Fruit fly (Drosophila melanogaster) whole organism, prepupa: Measurements from ENCODE around the gene msd5.

Source experiments
- Blimp-1 ChIP-seq: fragments of 200-800 bp; sonication (Bioruptor generic); optimal IDR thresholded peaks from 3 replicates; lab custom pipeline; 2017; ENCODE audit warnings: missing biosample characterization, missing genetic modification characterization, mild to moderate bottlenecking, moderate library complexity, missing genetic modification reagents
- CG10631 ChIP-seq: fragments of 200-800 bp; sonication (Bioruptor generic); optimal IDR thresholded peaks from 2 replicates; lab custom pipeline; 2016; ENCODE audit warnings: missing biosample characterization, missing genetic modification characterization
- CG10669 ChIP-seq: fragments of 200-800 bp; sonication (Bioruptor generic); optimal IDR thresholded peaks from 3 replicates; lab custom pipeline; 2018; ENCODE audit warnings: missing biosample characterization, mild to moderate bottlenecking, missing genetic modification characterization, moderate library complexity
- CG11294 ChIP-seq: fragments of 200-800 bp; sonication (Bioruptor generic); IDR thresholded peaks from 2 replicates; pipeline ENCODE4 v1.3.6; 2022; ENCODE audit warnings: missing biosample characterization, missing genetic modification characterization
- CG11762 ChIP-seq: fragments of 200-800 bp; sonication (Bioruptor generic); optimal IDR thresholded peaks from 3 replicates; lab custom pipeline; 2016; ENCODE audit warnings: missing biosample characterization, missing genetic modification characterization; ENCODE audit not compliant: insufficient read depth
- CG11902 ChIP-seq: fragments of 200-800 bp; sonication (Bioruptor generic); optimal IDR thresholded peaks from 3 replicates; lab custom pipeline; 2016; ENCODE audit warnings: missing biosample characterization, missing genetic modification characterization
- CG15336 ChIP-seq: fragments of 200-800 bp; sonication (Bioruptor generic); IDR thresholded peaks from 2 replicates; pipeline ENCODE4 v1.3.6; 2022; ENCODE audit warnings: missing biosample characterization, missing genetic modification characterization
- CG1621 ChIP-seq: fragments of 200-800 bp; sonication (Bioruptor generic); optimal IDR thresholded peaks from 3 replicates; lab custom pipeline; 2018; ENCODE audit warnings: missing biosample characterization, mild to moderate bottlenecking, missing genetic modification characterization
- CG3032 ChIP-seq: fragments of 200-800 bp; optimal IDR thresholded peaks from 2 replicates; lab custom pipeline; 2019; ENCODE audit warnings: missing biosample characterization, mild to moderate bottlenecking, missing genetic modification characterization, moderate library complexity
- CG31627 ChIP-seq: fragments of 200-800 bp; sonication (Bioruptor generic); optimal IDR thresholded peaks from 3 replicates; lab custom pipeline; 2016; ENCODE audit warnings: missing biosample characterization, missing genetic modification characterization
- CG34406 ChIP-seq: fragments of 200-800 bp; sonication (Bioruptor generic); optimal IDR thresholded peaks from 3 replicates; lab custom pipeline; 2016; ENCODE audit warnings: missing biosample characterization, missing genetic modification characterization
- CG4318 ChIP-seq: fragments of 200-800 bp; sonication (Bioruptor generic); optimal IDR thresholded peaks from 3 replicates; lab custom pipeline; 2017; ENCODE audit warnings: missing biosample characterization, mild to moderate bottlenecking, missing genetic modification characterization
- CG6163 ChIP-seq: fragments of 200-800 bp; sonication (Bioruptor generic); IDR thresholded peaks from 3 replicates; pipeline ENCODE4 v1.3.6; 2022; ENCODE audit warnings: missing biosample characterization, missing genetic modification characterization
- CG6276 ChIP-seq: fragments of 200-800 bp; sonication (Bioruptor generic); optimal IDR thresholded peaks from 2 replicates; lab custom pipeline; 2017; ENCODE audit warnings: missing biosample characterization, mild to moderate bottlenecking, missing genetic modification characterization
- CG6792 ChIP-seq: fragments of 200-800 bp; sonication (Bioruptor generic); optimal IDR thresholded peaks from 3 replicates; lab custom pipeline; 2016; ENCODE audit warnings: missing biosample characterization, missing genetic modification characterization
- CG6808 ChIP-seq: fragments of 200-800 bp; sonication (Bioruptor generic); optimal IDR thresholded peaks from 3 replicates; lab custom pipeline; 2017; ENCODE audit warnings: missing biosample characterization, missing genetic modification characterization, mild to moderate bottlenecking, moderate library complexity, missing genetic modification reagents
- CG8119 ChIP-seq: fragments of 200-800 bp; sonication (Bioruptor generic); IDR thresholded peaks from 3 replicates; pipeline ENCODE4 v1.3.6; 2022; ENCODE audit warnings: missing biosample characterization, missing genetic modification characterization
- CG8319 ChIP-seq: fragments of 200-800 bp; sonication (Bioruptor generic); optimal IDR thresholded peaks from 3 replicates; lab custom pipeline; 2016; ENCODE audit warnings: missing biosample characterization, missing genetic modification characterization
- CG8632 ChIP-seq: fragments of 200-800 bp; sonication (Bioruptor generic); optimal IDR thresholded peaks from 3 replicates; lab custom pipeline; 2016; ENCODE audit warnings: missing biosample characterization, missing genetic modification characterization
- CG9139 ChIP-seq: fragments of 200-800 bp; sonication (Bioruptor generic); optimal IDR thresholded peaks from 3 replicates; lab custom pipeline; 2017; ENCODE audit warnings: missing biosample characterization, mild to moderate bottlenecking, missing genetic modification characterization
- Eip75B ChIP-seq: fragments of 200-800 bp; sonication (Bioruptor generic); optimal IDR thresholded peaks from 3 replicates; lab custom pipeline; 2016; ENCODE audit warnings: missing biosample characterization, missing genetic modification characterization
- Eip93F ChIP-seq: fragments of 200-800 bp; sonication (Bioruptor generic); optimal IDR thresholded peaks from 2 replicates; lab custom pipeline; 2016; ENCODE audit warnings: missing biosample characterization, mild to moderate bottlenecking, missing genetic modification characterization
- Ets21C ChIP-seq: fragments of 200-800 bp; sonication (Bioruptor generic); optimal IDR thresholded peaks from 3 replicates; lab custom pipeline; 2016; ENCODE audit warnings: missing biosample characterization, missing genetic modification characterization
- Gug ChIP-seq: fragments of 200-800 bp; sonication (Bioruptor generic); IDR thresholded peaks from 2 replicates; pipeline ENCODE4 v1.3.6; 2022; ENCODE audit warnings: missing biosample characterization, missing genetic modification characterization
- Lpt ChIP-seq: fragments of 200-800 bp; sonication (Bioruptor generic); optimal IDR thresholded peaks from 3 replicates; lab custom pipeline; 2016; ENCODE audit warnings: missing biosample characterization, missing genetic modification characterization
- Met ChIP-seq: fragments of 200-800 bp; sonication (Bioruptor generic); optimal IDR thresholded peaks from 3 replicates; lab custom pipeline; 2016; ENCODE audit warnings: missing biosample characterization, missing genetic modification characterization
- OdsH ChIP-seq: fragments of 200-800 bp; sonication (Bioruptor generic); optimal IDR thresholded peaks from 3 replicates; lab custom pipeline; 2016; ENCODE audit warnings: missing biosample characterization, missing genetic modification characterization
- Smox ChIP-seq: fragments of 200-800 bp; sonication (Bioruptor generic); optimal IDR thresholded peaks from 3 replicates; lab custom pipeline; 2016; ENCODE audit warnings: missing biosample characterization, missing genetic modification characterization
- Sox102F ChIP-seq: fragments of 200-800 bp; sonication (Bioruptor generic); optimal IDR thresholded peaks from 2 replicates; lab custom pipeline; 2016; ENCODE audit warnings: missing biosample characterization, mild to moderate bottlenecking, missing genetic modification characterization
- Sox14 ChIP-seq: fragments of 200-800 bp; sonication (Bioruptor generic); optimal IDR thresholded peaks from 3 replicates; lab custom pipeline; 2016; ENCODE audit warnings: missing biosample characterization, missing genetic modification characterization
- acj6 ChIP-seq: fragments of 200-800 bp; sonication (Bioruptor generic); optimal IDR thresholded peaks from 3 replicates; lab custom pipeline; 2016; ENCODE audit warnings: missing biosample characterization, missing genetic modification characterization
- cyc ChIP-seq: fragments of 200-800 bp; sonication (Bioruptor generic); optimal IDR thresholded peaks from 3 replicates; lab custom pipeline; 2016; ENCODE audit warnings: missing biosample characterization, missing genetic modification characterization
- dac ChIP-seq: fragments of 200-800 bp; sonication (Bioruptor generic); optimal IDR thresholded peaks from 2 replicates; lab custom pipeline; 2017; ENCODE audit warnings: missing biosample characterization, mild to moderate bottlenecking, missing genetic modification characterization
- dsx ChIP-seq: fragments of 200-800 bp; optimal IDR thresholded peaks from 3 replicates; lab custom pipeline; 2019; ENCODE audit warnings: missing biosample characterization, mild to moderate bottlenecking, missing genetic modification characterization, moderate library complexity; ENCODE audit not compliant: poor library complexity, severe bottlenecking
- eg ChIP-seq: fragments of 200-800 bp; sonication (Bioruptor generic); IDR thresholded peaks from 3 replicates; pipeline ENCODE4 v1.3.6; 2022; ENCODE audit warnings: missing biosample characterization, missing genetic modification characterization
- esn ChIP-seq: fragments of 200-800 bp; sonication (Bioruptor generic); optimal IDR thresholded peaks from 2 replicates; lab custom pipeline; 2016; ENCODE audit warnings: missing biosample characterization, mild to moderate bottlenecking, missing genetic modification characterization, moderate library complexity
- fd59A ChIP-seq: fragments of 200-800 bp; sonication (Bioruptor generic); optimal IDR thresholded peaks from 2 replicates; lab custom pipeline; 2017; ENCODE audit warnings: missing biosample characterization, mild to moderate bottlenecking, missing genetic modification characterization, missing genetic modification reagents
- fkh ChIP-seq: fragments of 200-800 bp; sonication (Bioruptor generic); optimal IDR thresholded peaks from 3 replicates; lab custom pipeline; 2017; ENCODE audit warnings: missing biosample characterization, mild to moderate bottlenecking, missing genetic modification characterization, moderate library complexity
- lz ChIP-seq: fragments of 200-800 bp; sonication (Bioruptor generic); optimal IDR thresholded peaks from 3 replicates; lab custom pipeline; 2016; ENCODE audit warnings: missing biosample characterization, missing genetic modification characterization
- net ChIP-seq: fragments of 200-800 bp; sonication (Bioruptor generic); optimal IDR thresholded peaks from 3 replicates; lab custom pipeline; 2016; ENCODE audit warnings: missing biosample characterization, missing genetic modification characterization
- pdm3 ChIP-seq: fragments of 200-800 bp; sonication (Bioruptor generic); optimal IDR thresholded peaks from 3 replicates; lab custom pipeline; 2016; ENCODE audit warnings: missing biosample characterization, missing genetic modification characterization
- salr ChIP-seq, 2 experiments: fragments of 200-800 bp; sonication (Bioruptor generic); optimal IDR thresholded peaks; 3 replicates each; lab custom pipeline; 2016 to 2018; ENCODE audit warnings: missing biosample characterization in 2 of 2, missing genetic modification characterization in 2 of 2, mild to moderate bottlenecking in 1 of 2
- spab ChIP-seq: fragments of 200-800 bp; sonication (Bioruptor generic); optimal IDR thresholded peaks from 2 replicates; lab custom pipeline; 2017; ENCODE audit warnings: missing biosample characterization, mild to moderate bottlenecking, missing genetic modification characterization, missing genetic modification reagents
- ss ChIP-seq, 2 experiments: fragments of 200-800 bp; sonication (Bioruptor generic); optimal IDR thresholded peaks; 2 replicates in 1 of 2; 3 replicates in 1 of 2; lab custom pipeline; 2017 to 2018; ENCODE audit warnings: mild to moderate bottlenecking in 2 of 2, missing biosample characterization in 2 of 2, missing genetic modification characterization in 2 of 2, moderate library complexity in 1 of 2
- svp ChIP-seq: fragments of 200-800 bp; sonication (Bioruptor generic); peaks from one replicate; lab custom pipeline; 2016; ENCODE audit warnings: missing biosample characterization, missing genetic modification characterization
- topi ChIP-seq: fragments of 200-800 bp; sonication (Bioruptor generic); optimal IDR thresholded peaks from 3 replicates; lab custom pipeline; 2016; ENCODE audit warnings: missing biosample characterization, missing genetic modification characterization

Gene msd5

dm6 chr3L:1302234-1302949 is 30.6 kb downstream of the msd5 start, which contains the start of the genes Rac1 and Acat2:
Rac1 (minus strand) TSS chr3L:1302683.
Acat2 (plus strand) TSS chr3L:1302944.
- peak; percentile 48 for TF ChIP-seq Sox14 (GFP tag; lab: Kevin White, UChicago)
- TF ChIP-seq fkh: peak; percentile 56
- no peak for TF ChIP-seq dac (GFP tag; lab: Kevin White, UChicago)
- TF ChIP-seq CG31627 (GFP tag; lab: Kevin White, UChicago): peak; percentile 1
- TF ChIP-seq CG6808 (GFP tag; lab: Kevin White, UChicago): no peak

dm6 chr3L:1300076-1300635 is 32.8 kb downstream of the msd5 start:
- TF ChIP-seq CG15336 (GFP tag; lab: Robert Waterston, UW) (peak; percentile 70), acj6 (peak; percentile 60), CG6808 (GFP tag; lab: Kevin White, UChicago) (peak; percentile 66), spab (GFP tag; lab: Kevin White, UChicago) (no peak), Ets21C (GFP tag; lab: Kevin White, UChicago) (no peak), CG10669 (GFP tag; lab: Kevin White, UChicago) (no peak), Lpt (GFP tag; lab: Kevin White, UChicago) (peak; percentile 29), CG10631 (GFP tag; lab: Kevin White, UChicago) (no peak), Smox (GFP tag; lab: Kevin White, UChicago) (no peak), lz (GFP tag; lab: Kevin White, UChicago) (peak; percentile 52), CG6792 (GFP tag; lab: Kevin White, UChicago) (peak; percentile 65), CG8632 (peak; percentile 65), pdm3 (GFP tag; lab: Kevin White, UChicago) (no peak), CG3032 (tag; lab: Kevin White, UChicago) (peak; percentile 58), dac (GFP tag; lab: Kevin White, UChicago) (no peak), CG11762 (peak; percentile 37), CG9139 (GFP tag; lab: Kevin White, UChicago) (no peak), CG8119 (GFP tag; lab: Robert Waterston, UW) (peak; percentile 61), OdsH (GFP tag; lab: Kevin White, UChicago) (no peak), CG6163 (GFP tag; lab: Robert Waterston, UW) (peak; percentile 40; the same call in 1 of the 3 replicates), CG8319 (GFP tag; lab: Kevin White, UChicago) (peak; percentile 6), fkh (no peak), eg (GFP tag; lab: Robert Waterston, UW) (peak; percentile 68; the same call in 2 of the 3 replicates), esn (GFP tag; lab: Kevin White, UChicago) (peak; percentile 82), salr (GFP tag; optimal IDR thresholded peaks at IDR 0.05; lab: Kevin White, UChicago) (no peak), cyc (peak; percentile 50), fd59A (GFP tag; lab: Kevin White, UChicago) (no peak), CG4318 (GFP tag; lab: Kevin White, UChicago) (no peak), svp (GFP tag; lab: Kevin White, UChicago) (peak; percentile 90), Blimp-1 (GFP tag; lab: Kevin White, UChicago) (peak; percentile 48), topi (GFP tag; lab: Kevin White, UChicago) (peak; percentile 68), Eip75B (GFP tag; lab: Kevin White, UChicago) (no peak), Sox102F (GFP tag; lab: Kevin White, UChicago) (no peak), CG6276 (GFP tag; lab: Kevin White, UChicago) (no peak), CG11294 (GFP tag; lab: Robert Waterston, UW) (peak; percentile 26; the same call in 1 of the 2 replicates), Gug (peak; percentile 43; the same call in 1 of the 2 replicates), dsx (peak; percentile 62), net (GFP tag; lab: Kevin White, UChicago) (peak; percentile 70), CG11902 (GFP tag; lab: Kevin White, UChicago) (peak; percentile 40), ss (GFP tag; optimal IDR thresholded peaks at IDR 0.05; lab: Kevin White, UChicago) (peak in 1 of 2 experiments; percentile 46), CG1621 (tag; lab: Kevin White, UChicago) (peak; percentile 29), Sox14 (GFP tag; lab: Kevin White, UChicago) (peak; percentile 60), Eip93F (GFP tag; lab: Kevin White, UChicago) (peak; percentile 43), CG34406 (GFP tag; lab: Kevin White, UChicago) (peak; percentile 68), Met (GFP tag; lab: Kevin White, UChicago) (no peak)
